Fruit fly (Drosophila melanogaster): ENCODE data around the gene CG1582.
A peak's percentile ranks its signal among the peaks of the same experiment; 100 is the strongest.

CG1582 gene

dm6 chrX:10936599-10936998 is 37.5 kb upstream of the CG1582 start (continued):
- peak; percentile 94 for TF ChIP-seq ci (GFP tag; IDR thresholded peaks at IDR 0.05)
- peak; percentile 85 for TF ChIP-seq CG11695 (GFP tag; IDR thresholded peaks at IDR 0.05)
- no peak for TF ChIP-seq CG14860 (GFP tag; IDR thresholded peaks at IDR 0.05; ENCODE audit: partially characterized antibody)
- TF ChIP-seq CG2875 (GFP tag; optimal IDR thresholded peaks at IDR 0.05) = peak; percentile 65
- TF ChIP-seq disco-r (GFP tag; optimal IDR thresholded peaks at IDR 0.05) = peak; percentile 51
- peak; percentile 83 for TF ChIP-seq CG4424 (GFP tag; optimal IDR thresholded peaks at IDR 0.05)
- peak; percentile 62 for TF ChIP-seq CG14710 (tag; optimal IDR thresholded peaks at IDR 0.05)
- peak; percentile 70 for TF ChIP-seq sens-2 (GFP tag; IDR thresholded peaks at IDR 0.05)
- TF ChIP-seq CG11456 (GFP tag; IDR thresholded peaks at IDR 0.05) = peak; percentile 81
- TF ChIP-seq lmd (GFP tag; IDR thresholded peaks at IDR 0.05) = peak; percentile 80
- peak; percentile 76 for TF ChIP-seq B-H1 (GFP tag; IDR thresholded peaks at IDR 0.05)
- peak; percentile 69 for TF ChIP-seq Atf3 (GFP tag; optimal IDR thresholded peaks at IDR 0.05)
- no peak for TF ChIP-seq CG1832 (GFP tag; optimal IDR thresholded peaks at IDR 0.05)
- TF ChIP-seq CG18599 (GFP tag; optimal IDR thresholded peaks at IDR 0.05) = peak; percentile 84
- no peak for TF ChIP-seq unc-4 (GFP tag; IDR thresholded peaks at IDR 0.05; ENCODE audit: partially characterized antibody)
- TF ChIP-seq Hmx (GFP tag; optimal IDR thresholded peaks at IDR 0.05) = no peak
- TF ChIP-seq en (GFP tag; optimal IDR thresholded peaks at IDR 0.05) = peak; percentile 83
- TF ChIP-seq Hr3 (GFP tag; optimal IDR thresholded peaks at IDR 0.05) = peak; percentile 61
- TF ChIP-seq hth (optimal IDR thresholded peaks at IDR 0.05) = no peak
- TF ChIP-seq CG2202 (tag; optimal IDR thresholded peaks at IDR 0.05) = peak; percentile 4
- peak; percentile 46 for TF ChIP-seq Hey (tag; optimal IDR thresholded peaks at IDR 0.05)
- peak; percentile 50 for TF ChIP-seq sqz (GFP tag; optimal IDR thresholded peaks at IDR 0.05)
- TF ChIP-seq Dip2 (GFP tag; IDR thresholded peaks at IDR 0.05) = peak; percentile 36; the same call in 1 of the 2 replicates
- TF ChIP-seq Stat92E (GFP tag; optimal IDR thresholded peaks at IDR 0.05) = no peak
- TF ChIP-seq CG7963 (GFP tag; IDR thresholded peaks at IDR 0.05; ENCODE audit: partially characterized antibody) = no peak
- no peak for TF ChIP-seq br (optimal IDR thresholded peaks at IDR 0.05)
- peak; percentile 73 for TF ChIP-seq bab2 (GFP tag; optimal IDR thresholded peaks at IDR 0.05)
- peak; percentile 71 for TF ChIP-seq Mes4 (GFP tag; optimal IDR thresholded peaks at IDR 0.05)
- TF ChIP-seq emc (GFP tag; optimal IDR thresholded peaks at IDR 0.05) = peak; percentile 39
- peak; percentile 82 for TF ChIP-seq CG7556 (GFP tag; optimal IDR thresholded peaks at IDR 0.05)
- TF ChIP-seq CG8089 (GFP tag; optimal IDR thresholded peaks at IDR 0.05) = peak; percentile 56
- TF ChIP-seq CG1647 (GFP tag; optimal IDR thresholded peaks at IDR 0.05) = peak; percentile 75
- 0 out of 3 replicates have a peak, but pooled peaks have one; percentile 41 for TF ChIP-seq C15 (GFP tag; IDR thresholded peaks at IDR 0.05)
- TF ChIP-seq cato (GFP tag; optimal IDR thresholded peaks at IDR 0.05; ENCODE audit: borderline replicate concordance) = peak; percentile 58
- TF ChIP-seq MESR4 (GFP tag; optimal IDR thresholded peaks at IDR 0.05) = no peak
- TF ChIP-seq row (GFP tag; IDR thresholded peaks at IDR 0.05) = peak; percentile 84
- no peak for TF ChIP-seq gro (GFP tag; optimal IDR thresholded peaks at IDR 0.05)
- peak; percentile 81 for TF ChIP-seq CG14050 (GFP tag; IDR thresholded peaks at IDR 0.05)
- TF ChIP-seq CG3726 (GFP tag; IDR thresholded peaks at IDR 0.05) = peak; percentile 67; the same call in 1 of the 3 replicates
- peak; percentile 77 for TF ChIP-seq CG34422 (GFP tag; IDR thresholded peaks at IDR 0.05)
- TF ChIP-seq CG33557 (GFP tag; optimal IDR thresholded peaks at IDR 0.05) = peak; percentile 49
- no peak for TF ChIP-seq h (optimal IDR thresholded peaks at IDR 0.05)
- TF ChIP-seq dysf (GFP tag; IDR thresholded peaks at IDR 0.05) = peak; percentile 88
- TF ChIP-seq zen (tag; optimal IDR thresholded peaks at IDR 0.05) = peak; percentile 64
- peak; percentile 78 for TF ChIP-seq CG9727 (GFP tag; optimal IDR thresholded peaks at IDR 0.05)
- TF ChIP-seq fd96Cb (tag; optimal IDR thresholded peaks at IDR 0.05) = peak; percentile 84
- 0 out of 3 replicates have a peak, but pooled peaks have one; percentile 9 for TF ChIP-seq z (GFP tag; IDR thresholded peaks at IDR 0.05)
- TF ChIP-seq hb (GFP tag; IDR thresholded peaks at IDR 0.05; ENCODE audit: partially characterized antibody) = no peak
- no peak for TF ChIP-seq CG42726 (GFP tag; IDR thresholded peaks at IDR 0.05; ENCODE audit: partially characterized antibody)
- TF ChIP-seq NC2β (GFP tag; optimal IDR thresholded peaks at IDR 0.05) = peak; percentile 53
- no peak for TF ChIP-seq BEAF-32 (GFP tag; optimal IDR thresholded peaks at IDR 0.05)
- peak; percentile 52; the same call in 1 of the 2 replicates for TF ChIP-seq aop (GFP tag; IDR thresholded peaks at IDR 0.05)

Measured in whole organism, embryonic.